Worm (Caenorhabditis elegans) whole organism, L1 larva: ENCODE measurements around the gene scl-1.
A peak's percentile ranks its signal among the peaks of the same experiment; 100 is the strongest.

Source experiments
- aly-2 ChIP-seq: fragments of 150-350 bp; optimal IDR thresholded peaks from 2 replicates; lab custom pipeline; 2014; ENCODE audit warnings: missing biosample characterization, missing genetic modification characterization
- ama-1 ChIP-seq: fragments of 150-350 bp; optimal IDR thresholded peaks from 2 replicates; lab custom pipeline; 2014
- hpl-2 ChIP-seq: fragments of 150-350 bp; optimal IDR thresholded peaks from 2 replicates; lab custom pipeline; 2014; ENCODE audit warnings: missing biosample characterization, missing genetic modification reagents, missing genetic modification characterization
- lin-13 ChIP-seq: fragments of 150-350 bp; optimal IDR thresholded peaks from 2 replicates; lab custom pipeline; 2014; ENCODE audit warnings: missing biosample characterization, missing genetic modification reagents, missing genetic modification characterization
- vab-15 ChIP-seq: sonication (generic microtip); optimal IDR thresholded peaks from 2 replicates; lab custom pipeline; 2017; ENCODE audit warnings: missing genotype, mild to moderate bottlenecking, missing genetic modification characterization, missing compliant biosample characterization
- ztf-4 ChIP-seq: fragments of 150-350 bp; optimal IDR thresholded peaks from 2 replicates; lab custom pipeline; 2014; ENCODE audit warnings: missing biosample characterization, missing genetic modification characterization

ce11 chrIV:13082836-13083763, 27.0 kb downstream of the scl-1 start:
- no peak for TF ChIP-seq ztf-4
- no peak for TF ChIP-seq aly-2 (tag; lab: Kevin White, UChicago)
- no peak for TF ChIP-seq hpl-2
- TF ChIP-seq lin-13 (GFP tag; lab: Kevin White, UChicago) = no peak
- no peak for TF ChIP-seq vab-15 (tag; lab: Kevin White, UChicago)
- peak; percentile 67 for TF ChIP-seq ama-1
